Worm (Caenorhabditis elegans): Measurements from ENCODE around the gene sqv-6.

sqv-6 gene

ce11 chrV:969005-969562 lies 4.5 kb upstream of the sqv-6 start:
- no peak for TF ChIP-seq lir-1 (GFP tag; conservative IDR thresholded peaks at IDR 0.05)
- TF ChIP-seq nfya-1 (tag; optimal IDR thresholded peaks at IDR 0.05; ENCODE audit: borderline replicate concordance, insufficient read depth) = no peak
- TF ChIP-seq lin-54 (GFP tag; optimal IDR thresholded peaks at IDR 0.05) = peak; percentile 77
- peak; percentile 70 for TF ChIP-seq D2030.7 (GFP tag; IDR thresholded peaks at IDR 0.05)
- TF ChIP-seq pha-4 (tag; optimal IDR thresholded peaks at IDR 0.05) = no peak
- TF ChIP-seq B0035.1 (tag; optimal IDR thresholded peaks at IDR 0.05) = no peak
- TF ChIP-seq unc-130 (GFP tag; optimal IDR thresholded peaks at IDR 0.05) = peak; percentile 65
- no peak for TF ChIP-seq F57A8.1 (GFP tag; optimal IDR thresholded peaks at IDR 0.05)
- no peak for TF ChIP-seq zim-3 (tag; optimal IDR thresholded peaks at IDR 0.05)
- no peak for TF ChIP-seq C17E4.6 (GFP tag; IDR thresholded peaks at IDR 0.05)
- no peak for TF ChIP-seq C06A6.2 (GFP tag; conservative IDR thresholded peaks at IDR 0.05)
- no peak for TF ChIP-seq rec-8 (tag; optimal IDR thresholded peaks at IDR 0.05)
- TF ChIP-seq snpc-3.4 (tag; optimal IDR thresholded peaks at IDR 0.05) = peak; percentile 5
- TF ChIP-seq nhr-80 (tag; optimal IDR thresholded peaks at IDR 0.05) = no peak
- no peak for TF ChIP-seq F37B4.10 (GFP tag; IDR thresholded peaks at IDR 0.05)
- TF ChIP-seq lsl-1 (GFP tag; optimal IDR thresholded peaks at IDR 0.05) = peak; percentile 98
- no peak for TF ChIP-seq sdz-38 (tag; optimal IDR thresholded peaks at IDR 0.05)
- TF ChIP-seq Y56A3A.18 (GFP tag; IDR thresholded peaks at IDR 0.05) = no peak
- TF ChIP-seq let-607 (tag; optimal IDR thresholded peaks at IDR 0.05) = no peak
- TF ChIP-seq efl-1 (GFP tag; optimal IDR thresholded peaks at IDR 0.05) = peak; percentile 29
- no peak for TF ChIP-seq lsy-27 (tag; optimal IDR thresholded peaks at IDR 0.05; ENCODE audit: borderline replicate concordance, insufficient read depth)
- TF ChIP-seq F23B12.7 (tag; optimal IDR thresholded peaks at IDR 0.05; ENCODE audit: insufficient read depth) = no peak
- TF ChIP-seq ceh-100 (GFP tag; IDR thresholded peaks at IDR 0.05) = no peak
- TF ChIP-seq madf-8 (GFP tag; conservative IDR thresholded peaks at IDR 0.05) = peak; percentile 64
- no peak for TF ChIP-seq tbp1 (GFP tag; optimal IDR thresholded peaks at IDR 0.05)
- TF ChIP-seq nhr-27 (tag; optimal IDR thresholded peaks at IDR 0.05) = no peak
- no peak for TF ChIP-seq snpc-4 (GFP tag; optimal IDR thresholded peaks at IDR 0.05)
- peak in 1 of 4 experiments; percentile 16 for TF ChIP-seq snpc-4 (tag; optimal IDR thresholded peaks at IDR 0.05)
- TF ChIP-seq dox-1 (GFP tag; IDR thresholded peaks at IDR 0.05) = no peak
- no peak for TF ChIP-seq mxl-1 (tag; optimal IDR thresholded peaks at IDR 0.05)
- TF ChIP-seq madf-10 (tag; optimal IDR thresholded peaks at IDR 0.05) = no peak
- no peak for TF ChIP-seq hmg-1.2 (GFP tag; IDR thresholded peaks at IDR 0.05)
- no peak for TF ChIP-seq him-1 (tag; optimal IDR thresholded peaks at IDR 0.05)
- peak; percentile 96 for TF ChIP-seq xnd-1 (tag; optimal IDR thresholded peaks at IDR 0.05)
- no peak for TF ChIP-seq rpc-1 (optimal IDR thresholded peaks at IDR 0.05)
- no peak for TF ChIP-seq rpc-1 (tag; optimal IDR thresholded peaks at IDR 0.05)
- TF ChIP-seq madf-6 (GFP tag; IDR thresholded peaks at IDR 0.05) = peak; percentile 85
- no peak for TF ChIP-seq lin-40 (tag; optimal IDR thresholded peaks at IDR 0.05)
- no peak for TF ChIP-seq T26A5.8 (tag; optimal IDR thresholded peaks at IDR 0.05)
- no peak for TF ChIP-seq mcd-1 (GFP tag; IDR thresholded peaks at IDR 0.05)
- no peak for TF ChIP-seq aptf-2 (GFP tag; conservative IDR thresholded peaks at IDR 0.05)
- no peak for TF ChIP-seq hsf-1 (GFP tag; IDR thresholded peaks at IDR 0.05)
- TF ChIP-seq ceh-40 (GFP tag; IDR thresholded peaks at IDR 0.05) = no peak
- TF ChIP-seq dpl-1 (GFP tag; optimal IDR thresholded peaks at IDR 0.05) = peak; percentile 2
- TF ChIP-seq B0019.2 (GFP tag; conservative IDR thresholded peaks at IDR 0.05) = no peak
- peak; percentile 45 for TF ChIP-seq ceh-91 (GFP tag; IDR thresholded peaks at IDR 0.05)
- TF ChIP-seq F33H1.4 (GFP tag; IDR thresholded peaks at IDR 0.05) = peak; percentile 92
- TF ChIP-seq egl-44 (GFP tag; IDR thresholded peaks at IDR 0.05) = no peak
- no peak for TF ChIP-seq Y79H2A.3 (GFP tag; conservative IDR thresholded peaks at IDR 0.05)

All from whole organism, young adult.